Fruit fly (Drosophila melanogaster): ENCODE results near the gene TyrRII.

- TF ChIP-seq CG8478 (optimal IDR thresholded peaks at IDR 0.05): no peak
- no peak for TF ChIP-seq CTCF (optimal IDR thresholded peaks at IDR 0.05)
Observed at dm6 chr3R:17709623-17710145, 26.7 kb upstream of the TyrRII start.
